Fruit fly (Drosophila melanogaster): ENCODE data around the gene NFAT.

DNA sequence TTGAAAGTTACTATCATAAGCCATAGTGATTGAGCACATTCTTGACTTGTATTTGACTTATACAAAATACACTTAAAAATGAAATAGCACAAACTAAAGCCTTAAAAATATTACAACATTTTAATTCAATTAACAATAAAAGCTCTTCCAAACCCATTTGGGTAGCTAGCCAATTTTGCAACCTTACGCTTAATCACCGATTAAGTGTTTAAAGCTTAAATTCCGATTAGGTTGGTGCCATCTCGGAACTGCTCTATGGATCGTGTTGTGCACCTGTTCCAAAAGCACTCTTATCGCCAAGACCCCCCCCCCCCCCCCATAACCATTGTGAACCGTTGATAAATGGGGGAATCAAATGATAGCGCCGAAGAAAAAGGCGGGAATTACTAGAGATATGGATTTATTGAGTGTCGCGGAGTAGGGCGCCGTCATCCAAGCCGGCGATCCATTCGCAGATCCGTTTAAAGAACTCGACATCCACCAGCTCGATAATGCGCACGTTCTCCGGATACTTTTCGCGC is 53.5 kb downstream of the NFAT start:
- TF ChIP-seq rgr (GFP tag; optimal IDR thresholded peaks at IDR 0.05), result no peak
- no peak for TF ChIP-seq Myc (optimal IDR thresholded peaks at IDR 0.05)
- TF ChIP-seq lola (GFP tag; optimal IDR thresholded peaks at IDR 0.05), result no peak
- no peak for TF ChIP-seq Jra (GFP tag; optimal IDR thresholded peaks at IDR 0.05)
- no peak for TF ChIP-seq Dfd (GFP tag; optimal IDR thresholded peaks at IDR 0.05)
- TF ChIP-seq pan (optimal IDR thresholded peaks at IDR 0.05), result no peak

All from whole organism, wandering third instar larva.